Worm (Caenorhabditis elegans) whole organism, young adult: Measurements from ENCODE around the gene ZK1320.7.

Source experiments
- F57C9.4 ChIP-seq: sonication (generic microtip); optimal IDR thresholded peaks from 2 replicates; lab custom pipeline; 2017; ENCODE audit warnings: mild to moderate bottlenecking, missing genetic modification characterization, missing compliant biosample characterization
- akir-1 ChIP-seq: fragments of 200-800 bp; sonication (Bioruptor generic); optimal IDR thresholded peaks from 2 replicates; lab custom pipeline; 2018; ENCODE audit warnings: mild to moderate bottlenecking, missing genetic modification characterization, moderate library complexity, missing compliant biosample characterization
- attf-3 ChIP-seq: fragments of 200-800 bp; sonication (Bioruptor generic); conservative IDR thresholded peaks from 2 replicates; pipeline ENCODE4 v1.3.6; 2022; ENCODE audit warnings: missing genetic modification reagents, missing genetic modification characterization, missing compliant biosample characterization
- ceh-100 ChIP-seq: fragments of 200-800 bp; sonication (Bioruptor generic); IDR thresholded peaks from 2 replicates; pipeline ENCODE4 v1.3.6; 2022; ENCODE audit warnings: missing genetic modification reagents, missing genetic modification characterization, missing compliant biosample characterization
- ceh-91 ChIP-seq: fragments of 200-800 bp; sonication (Bioruptor generic); IDR thresholded peaks from 2 replicates; pipeline ENCODE4 v1.3.6; 2022; ENCODE audit warnings: missing genetic modification reagents, missing genetic modification characterization, missing compliant biosample characterization
- let-526 ChIP-seq: fragments of 200-800 bp; sonication (Bioruptor generic); IDR thresholded peaks from 2 replicates; pipeline ENCODE4 v1.3.6; 2022; ENCODE audit warnings: missing genetic modification reagents, missing genetic modification characterization, missing compliant biosample characterization

DNA sequence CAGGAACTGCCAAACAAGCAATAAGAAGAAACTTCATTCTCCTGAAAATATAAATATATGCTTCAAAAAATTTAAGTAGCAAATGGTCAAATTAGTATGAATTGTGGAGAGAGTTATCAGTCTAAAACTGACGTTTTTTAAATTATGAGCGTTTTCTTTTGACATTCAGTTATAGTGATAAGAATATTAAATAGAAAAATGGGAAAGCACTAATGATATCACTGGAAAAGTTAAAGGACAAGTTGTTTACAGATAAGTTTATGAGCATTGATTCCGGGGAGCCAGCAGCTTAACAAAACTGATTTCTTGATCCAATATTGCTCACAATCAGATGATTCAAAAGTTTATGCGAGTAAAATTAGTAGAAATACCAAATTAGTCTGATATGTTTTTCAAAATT, 11.0 kb upstream of the ZK1320.7 start, which contains the start of gene ZK1320.3:
- TF ChIP-seq attf-3: no peak
- no peak for TF ChIP-seq ceh-100
- TF ChIP-seq let-526 (GFP tag; lab: Robert Waterston, UW): no peak
- no peak for TF ChIP-seq ceh-91
- TF ChIP-seq akir-1 (GFP tag; lab: Kevin White, UChicago): no peak
- TF ChIP-seq F57C9.4 (tag; lab: Kevin White, UChicago): no peak
